Fruit fly (Drosophila melanogaster) whole organism, wandering third instar larva: ENCODE data around the gene FoxK.

ENCODE experiments used
- HLH106 ChIP-seq: fragments of 200-800 bp; optimal IDR thresholded peaks from 3 replicates; lab custom pipeline; 2019; ENCODE audit warnings: missing biosample characterization, mild to moderate bottlenecking, missing genetic modification characterization, moderate library complexity
- usp ChIP-seq: fragments of >200 bp; optimal IDR thresholded peaks from 2 replicates; lab custom pipeline; 2017; ENCODE audit warnings: missing biosample characterization, missing genetic modification characterization

DNA sequence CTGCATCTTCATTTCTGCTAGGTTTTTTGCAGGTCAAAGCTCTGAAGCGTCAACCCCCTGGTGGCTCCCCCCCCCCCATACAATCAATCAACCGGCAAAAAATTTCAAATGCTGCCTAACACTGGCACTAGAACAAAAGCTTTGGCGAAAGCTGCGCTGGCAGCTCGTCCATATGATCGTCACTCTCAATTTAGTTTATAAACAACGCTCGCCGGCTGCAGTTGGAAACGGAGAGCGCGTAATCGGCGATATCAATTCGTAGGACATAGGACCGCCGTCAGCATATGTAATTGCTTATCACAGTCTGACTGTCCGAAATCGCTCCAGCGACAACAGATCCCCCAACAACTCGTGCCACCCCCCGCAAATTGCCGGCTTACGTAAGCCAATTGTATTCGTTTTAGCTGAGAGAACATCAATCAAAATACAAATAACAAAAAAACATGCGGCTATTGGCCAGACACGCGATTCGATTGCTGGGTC, 50.2 kb downstream of the FoxK start, which contains the start of gene Mocs1:
- TF ChIP-seq HLH106 (no peak), usp (GFP tag; lab: Kevin White, UChicago) (no peak)
